Fruit fly (Drosophila melanogaster) whole organism, embryonic: ENCODE measurements around the gene Pfdn2.
A peak's percentile ranks its signal among the peaks of the same experiment; 100 is the strongest.

Experiments
- Abd-B ChIP-seq: fragments of 200-800 bp; sonication (Bioruptor generic); optimal IDR thresholded peaks from 2 replicates; lab custom pipeline; 2018; ENCODE audit warnings: missing biosample characterization, mild to moderate bottlenecking, missing genetic modification characterization, moderate library complexity
- Adf1 ChIP-seq: fragments of 200-800 bp; sonication (Bioruptor generic); IDR thresholded peaks from 2 replicates; pipeline ENCODE4 v1.3.6; 2022; ENCODE audit warnings: missing biosample characterization, missing genetic modification characterization
- Aef1 ChIP-seq: fragments of 200-800 bp; sonication (Bioruptor generic); IDR thresholded peaks from 3 replicates; pipeline ENCODE4 v1.3.6; 2022; ENCODE audit warnings: missing biosample characterization, missing genetic modification characterization
- CG10431 ChIP-seq: fragments of 200-800 bp; sonication (Bioruptor generic); optimal IDR thresholded peaks from 3 replicates; lab custom pipeline; 2018; ENCODE audit warnings: missing biosample characterization, mild to moderate bottlenecking, missing genetic modification characterization
- CG11723 ChIP-seq: fragments of 200-800 bp; sonication (Bioruptor generic); optimal IDR thresholded peaks from 2 replicates; lab custom pipeline; 2017; ENCODE audit warnings: missing biosample characterization, mild to moderate bottlenecking, missing genetic modification characterization
- CG12299 ChIP-seq: fragments of 200-800 bp; sonication (Bioruptor generic); optimal IDR thresholded peaks from 2 replicates; lab custom pipeline; 2018; ENCODE audit warnings: missing biosample characterization, mild to moderate bottlenecking, missing genetic modification characterization
- CG12659 ChIP-seq: fragments of 200-800 bp; sonication (Bioruptor generic); optimal IDR thresholded peaks from 3 replicates; lab custom pipeline; 2017; ENCODE audit warnings: mild to moderate bottlenecking, missing biosample characterization, missing genetic modification reagents, missing genetic modification characterization
- CG12942 ChIP-seq: fragments of 200-800 bp; sonication (Bioruptor generic); optimal IDR thresholded peaks from 3 replicates; lab custom pipeline; 2016; ENCODE audit warnings: missing biosample characterization, missing genetic modification characterization
- CG15479 ChIP-seq: fragments of 200-800 bp; sonication (Bioruptor generic); optimal IDR thresholded peaks from 3 replicates; lab custom pipeline; 2019; ENCODE audit warnings: missing biosample characterization, mild to moderate bottlenecking, missing genetic modification characterization, moderate library complexity
- CG1603 ChIP-seq: fragments of 200-800 bp; sonication (Bioruptor generic); optimal IDR thresholded peaks from 2 replicates; lab custom pipeline; 2019; ENCODE audit warnings: missing biosample characterization, mild to moderate bottlenecking, missing genetic modification characterization, moderate library complexity
- CG17361 ChIP-seq: fragments of 200-800 bp; sonication (Bioruptor generic); IDR thresholded peaks from 3 replicates; pipeline ENCODE4 v1.3.6; 2022; ENCODE audit warnings: missing biosample characterization, missing genetic modification characterization
- CG32532 ChIP-seq: fragments of 200-800 bp; sonication (Bioruptor generic); IDR thresholded peaks from 2 replicates; pipeline ENCODE4 v1.3.6; 2022; ENCODE audit warnings: missing biosample characterization, missing genetic modification characterization
- CG34422 ChIP-seq: fragments of 200-800 bp; sonication (Bioruptor generic); IDR thresholded peaks from 3 replicates; pipeline ENCODE4 v1.3.6; 2022; ENCODE audit warnings: missing biosample characterization, missing genetic modification characterization
- CG3726 ChIP-seq: fragments of 200-800 bp; sonication (Bioruptor generic); IDR thresholded peaks from 3 replicates; pipeline ENCODE4, ENCODE4 v1.3.6; 2022; ENCODE audit warnings: missing biosample characterization, missing genetic modification characterization
- CG6254 ChIP-seq: fragments of 200-800 bp; sonication (Bioruptor generic); optimal IDR thresholded peaks from 3 replicates; lab custom pipeline; 2017; ENCODE audit warnings: mild to moderate bottlenecking, missing biosample characterization, missing genetic modification reagents, missing genetic modification characterization
- CG9817 ChIP-seq: fragments of 200-800 bp; sonication (Bioruptor generic); optimal IDR thresholded peaks from 2 replicates; lab custom pipeline; 2018; ENCODE audit warnings: missing biosample characterization, mild to moderate bottlenecking, missing genetic modification characterization, moderate library complexity
- Dad ChIP-seq: fragments of 200-800 bp; sonication (Bioruptor generic); optimal IDR thresholded peaks from 3 replicates; lab custom pipeline; 2016; ENCODE audit warnings: missing biosample characterization, missing genetic modification characterization
- Dip2 ChIP-seq: fragments of 200-800 bp; sonication (Bioruptor generic); IDR thresholded peaks from 2 replicates; pipeline ENCODE4 v1.3.6; 2022; ENCODE audit warnings: missing biosample characterization, missing genetic modification characterization
- Doc2 ChIP-seq: fragments of 200-800 bp; sonication (Bioruptor generic); IDR thresholded peaks from 2 replicates; pipeline ENCODE4 v1.3.6; 2022; ENCODE audit warnings: missing biosample characterization, missing genetic modification characterization
- Dp ChIP-seq: fragments of 200-800 bp; sonication (Bioruptor generic); optimal IDR thresholded peaks from 2 replicates; lab custom pipeline; 2018; ENCODE audit warnings: missing biosample characterization, mild to moderate bottlenecking, missing genetic modification characterization, moderate library complexity
- Dref ChIP-seq: fragments of 200-800 bp; sonication (Bioruptor generic); IDR thresholded peaks from 2 replicates; pipeline ENCODE4 v1.3.6; 2022; ENCODE audit warnings: missing biosample characterization, missing genetic modification characterization
- Eip74EF ChIP-seq, 2 experiments: fragments of 200-800 bp in 1 of 2; fragments of >200 bp in 1 of 2; sonication (Bioruptor generic) in 1 of 2; optimal IDR thresholded peaks; 2 replicates each; lab custom pipeline; 2017 to 2019; ENCODE audit warnings: missing biosample characterization in 2 of 2, missing genetic modification characterization in 2 of 2, mild to moderate bottlenecking in 1 of 2, moderate library complexity in 1 of 2
- MTF-1 ChIP-seq: fragments of 200-800 bp; sonication (Bioruptor generic); optimal IDR thresholded peaks from 2 replicates; lab custom pipeline; 2018; ENCODE audit warnings: missing biosample characterization, mild to moderate bottlenecking, missing genetic modification characterization, borderline replicate concordance
- Mrtf ChIP-seq: fragments of 200-800 bp; sonication (Bioruptor generic); IDR thresholded peaks from 3 replicates; pipeline ENCODE4 v1.3.6; 2022; ENCODE audit warnings: missing biosample characterization, missing genetic modification characterization
- Pdp1 ChIP-seq, 2 experiments: fragments of 200-800 bp; sonication (Bioruptor generic); optimal IDR thresholded peaks; 3 replicates each; lab custom pipeline; 2016; ENCODE audit warnings: missing biosample characterization in 2 of 2, missing genetic modification characterization in 2 of 2, mild to moderate bottlenecking in 1 of 2, moderate library complexity in 1 of 2
- Ravus ChIP-seq: fragments of 200-800 bp; sonication (Bioruptor generic); IDR thresholded peaks from 2 replicates; pipeline ENCODE4 v1.3.6; 2022; ENCODE audit warnings: missing biosample characterization, missing genetic modification characterization
- Spps ChIP-seq: fragments of 200-800 bp; sonication (Bioruptor generic); optimal IDR thresholded peaks from 2 replicates; lab custom pipeline; 2018; ENCODE audit warnings: missing biosample characterization, mild to moderate bottlenecking, missing genetic modification characterization
- Sry-δ ChIP-seq: fragments of 200-800 bp; sonication (Bioruptor generic); optimal IDR thresholded peaks from 2 replicates; lab custom pipeline; 2016; ENCODE audit warnings: missing biosample characterization, missing genetic modification characterization
- Ssrp ChIP-seq: fragments of 200-800 bp; sonication (Bioruptor generic); optimal IDR thresholded peaks from 2 replicates; lab custom pipeline; 2018; ENCODE audit warnings: missing biosample characterization, mild to moderate bottlenecking, missing genetic modification characterization, moderate library complexity
- TFAM ChIP-seq: fragments of 200-800 bp; sonication (Bioruptor generic); optimal IDR thresholded peaks from 2 replicates; lab custom pipeline; 2017; ENCODE audit warnings: missing biosample characterization, missing genetic modification characterization, inconsistent platforms
- Usf ChIP-seq: fragments of 200-800 bp; sonication (Bioruptor generic); optimal IDR thresholded peaks from 2 replicates; lab custom pipeline; 2017; ENCODE audit warnings: missing genotype, missing biosample characterization, missing genetic modification characterization
- Xbp1 ChIP-seq: fragments of 200-800 bp; sonication (Bioruptor generic); optimal IDR thresholded peaks from 3 replicates; lab custom pipeline; 2016; ENCODE audit warnings: missing biosample characterization, mild to moderate bottlenecking, missing genetic modification characterization
- ato ChIP-seq: fragments of 200-800 bp; sonication (Bioruptor generic); IDR thresholded peaks from 2 replicates; pipeline ENCODE4 v1.3.6; 2022; ENCODE audit warnings: missing biosample characterization, missing genetic modification characterization; ENCODE audit not compliant: partially characterized antibody
- btn ChIP-seq: fragments of 200-800 bp; sonication (Bioruptor generic); optimal IDR thresholded peaks from 2 replicates; lab custom pipeline; 2016; ENCODE audit warnings: missing biosample characterization, missing genetic modification characterization
- dati ChIP-seq: fragments of 200-800 bp; sonication (Bioruptor generic); IDR thresholded peaks from 2 replicates; pipeline ENCODE4 v1.3.6; 2022; ENCODE audit warnings: missing biosample characterization, missing genetic modification characterization
- dm ChIP-seq: fragments of 200-800 bp; sonication (Bioruptor generic); optimal IDR thresholded peaks from 3 replicates; lab custom pipeline; 2016; ENCODE audit warnings: missing biosample characterization, missing genetic modification characterization
- ems ChIP-seq: fragments of 200-800 bp; sonication (Bioruptor generic); optimal IDR thresholded peaks from 3 replicates; lab custom pipeline; 2016; ENCODE audit warnings: missing biosample characterization, missing genetic modification characterization
- fd96Cb ChIP-seq: fragments of 200-800 bp; sonication (Bioruptor generic); optimal IDR thresholded peaks from 2 replicates; lab custom pipeline; 2018; ENCODE audit warnings: missing biosample characterization, mild to moderate bottlenecking, missing genetic modification characterization, moderate library complexity
- gem ChIP-seq: fragments of 200-800 bp; sonication (Bioruptor generic); optimal IDR thresholded peaks from 2 replicates; lab custom pipeline; 2019; ENCODE audit warnings: missing biosample characterization, mild to moderate bottlenecking, missing genetic modification characterization, moderate library complexity
- gt ChIP-seq: fragments of 200-800 bp; sonication (Bioruptor generic); IDR thresholded peaks from 2 replicates; pipeline ENCODE4 v1.3.6; 2022; ENCODE audit warnings: missing biosample characterization, missing genetic modification characterization
- her ChIP-seq: fragments of 200-800 bp; sonication (Bioruptor generic); optimal IDR thresholded peaks from 2 replicates; lab custom pipeline; 2016; ENCODE audit warnings: missing biosample characterization, missing genetic modification characterization
- lab ChIP-seq: fragments of 200-800 bp; sonication (Bioruptor generic); optimal IDR thresholded peaks from 3 replicates; lab custom pipeline; 2017; ENCODE audit warnings: missing biosample characterization, missing genetic modification characterization, mild to moderate bottlenecking, moderate library complexity, missing genetic modification reagents
- pan ChIP-seq, 4 experiments: fragments of >200 bp in 3 of 4; fragments of 200-800 bp in 1 of 4; sonication (Bioruptor generic) in 1 of 4; optimal IDR thresholded peaks in 3 of 4; IDR thresholded peaks in 1 of 4; 2 replicates each; pipeline versions ENCODE4 v1.3.6 to Lab custom; 2017 to 2022; ENCODE audit warnings: missing biosample characterization in 2 of 4, missing genetic modification characterization in 2 of 4, mixed read lengths in 1 of 4
- sens ChIP-seq: fragments of 200-800 bp; sonication (Bioruptor generic); peaks from one replicate; lab custom pipeline; 2016; ENCODE audit warnings: missing biosample characterization, missing genetic modification characterization
- sim ChIP-seq: fragments of 200-800 bp; sonication (Bioruptor generic); IDR thresholded peaks from 2 replicates; pipeline ENCODE4 v1.3.6; 2022; ENCODE audit warnings: missing biosample characterization, missing genetic modification characterization
- sug ChIP-seq: fragments of 200-800 bp; optimal IDR thresholded peaks from 2 replicates; lab custom pipeline; 2019; ENCODE audit warnings: missing biosample characterization, mild to moderate bottlenecking, missing genetic modification characterization, moderate library complexity
- toy ChIP-seq: fragments of 200-800 bp; sonication (Bioruptor generic); IDR thresholded peaks from 2 replicates; pipeline ENCODE4 v1.3.6; 2022; ENCODE audit warnings: missing biosample characterization, missing genetic modification characterization
- trem ChIP-seq: fragments of 200-800 bp; optimal IDR thresholded peaks from 3 replicates; lab custom pipeline; 2019; ENCODE audit warnings: missing biosample characterization, mild to moderate bottlenecking, missing genetic modification characterization, moderate library complexity
- usp ChIP-seq: fragments of >200 bp; optimal IDR thresholded peaks from 2 replicates; lab custom pipeline; 2017; ENCODE audit warnings: missing biosample characterization, missing genetic modification characterization

The Pfdn2 gene

DNA sequence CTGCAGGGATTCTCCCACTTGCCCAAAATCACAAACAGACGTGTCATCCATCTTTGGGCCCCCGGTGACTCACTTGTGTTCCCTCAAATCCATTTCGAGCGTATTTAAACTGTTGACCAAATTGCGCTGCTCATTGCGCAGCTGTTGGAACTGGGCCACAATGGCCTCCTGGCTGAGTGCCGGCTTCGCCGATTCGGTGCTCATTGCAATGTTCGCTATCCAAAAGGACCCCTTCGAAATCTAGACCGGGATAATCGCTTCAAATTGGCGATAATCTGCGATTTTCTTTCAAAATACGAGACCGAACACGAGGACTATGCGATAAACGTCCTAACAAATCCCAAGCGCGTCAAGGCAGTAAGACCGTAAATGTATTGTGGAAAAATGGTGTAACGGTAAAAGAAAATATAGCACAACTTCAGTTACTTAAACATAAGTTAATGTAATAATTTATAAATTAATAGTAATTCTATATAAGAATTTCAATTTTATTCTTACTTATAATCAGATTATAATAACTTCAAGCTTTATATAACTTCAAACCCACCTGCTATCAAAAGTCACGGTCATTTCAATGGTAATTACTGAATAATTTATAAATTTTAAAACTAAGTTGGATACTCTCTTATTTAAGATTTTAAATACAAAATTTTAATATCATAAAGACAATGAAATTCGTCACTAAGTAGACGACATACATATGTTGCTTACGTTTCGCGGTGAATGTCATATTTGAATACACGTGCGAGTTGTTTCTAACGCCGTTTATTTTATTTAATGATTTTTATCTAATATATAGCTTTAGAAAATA, at the start of gene Pfdn2, which contains the start of gene Noc1 (continued):
- TF ChIP-seq usp (GFP tag; lab: Kevin White, UChicago) (no peak), CG12942 (GFP tag; lab: Kevin White, UChicago) (peak; percentile 56), CG9817 (tag; lab: Kevin White, UChicago) (peak; percentile 56), sens (GFP tag; lab: Kevin White, UChicago) (no peak), Dp (GFP tag; lab: Kevin White, UChicago) (peak; percentile 7), Ssrp (tag; lab: Kevin White, UChicago) (peak; percentile 70), gem (no peak), Dad (GFP tag; lab: Kevin White, UChicago) (no peak), trem (tag; lab: Kevin White, UChicago) (no peak), dati (GFP tag; lab: Robert Waterston, UW) (no peak), gt (GFP tag; lab: Robert Waterston, UW) (no peak), Pdp1 (GFP tag; optimal IDR thresholded peaks at IDR 0.05; lab: Kevin White, UChicago) (peak in 1 of 2 experiments; percentile 3), Ravus (no peak), CG10431 (no peak), Xbp1 (GFP tag; lab: Kevin White, UChicago) (peak; percentile 68), dm (GFP tag; lab: Kevin White, UChicago) (peak; percentile 57), CG1603 (no peak), CG12299 (peak; percentile 25), CG6254 (GFP tag; lab: Kevin White, UChicago) (no peak), Spps (tag; lab: Kevin White, UChicago) (no peak), fd96Cb (tag; lab: Kevin White, UChicago) (peak; percentile 41), TFAM (GFP tag; lab: Kevin White, UChicago) (no peak), MTF-1 (no peak), CG32532 (GFP tag; lab: Robert Waterston, UW) (peak; percentile 70), CG15479 (peak; percentile 6), Sry-δ (GFP tag; lab: Kevin White, UChicago) (no peak), CG17361 (GFP tag; lab: Robert Waterston, UW) (no peak; the same call in 1 of the 3 replicates), Dip2 (no peak), sug (tag; lab: Kevin White, UChicago) (peak; percentile 58), CG34422 (GFP tag; lab: Robert Waterston, UW) (peak; percentile 35; the same call in 1 of the 3 replicates), Usf (no peak), ato (no peak), ems (no peak), Mrtf (GFP tag; lab: Robert Waterston, UW) (no peak), Dref (GFP tag; lab: Robert Waterston, UW) (no peak), Aef1 (GFP tag; lab: Robert Waterston, UW) (peak; percentile 55; the same call in 1 of the 3 replicates), CG11723 (no peak), CG3726 (GFP tag; lab: Robert Waterston, UW) (no peak), toy (GFP tag; lab: Robert Waterston, UW) (no peak), Doc2 (GFP tag; lab: Robert Waterston, UW) (no peak), her (no peak), pan (optimal IDR thresholded peaks at IDR 0.05; lab: Kevin White, UChicago) (no peak), pan (GFP tag; optimal IDR thresholded peaks at IDR 0.05 in 1 of 2, IDR thresholded peaks at IDR 0.05 in 1 of 2) (peak in 1 of 2 experiments; percentile 61), Adf1 (GFP tag; lab: Robert Waterston, UW) (no peak), Eip74EF (GFP tag; optimal IDR thresholded peaks at IDR 0.05; lab: Kevin White, UChicago) (no peak), Abd-B (no peak), CG12659 (GFP tag; lab: Kevin White, UChicago) (peak; percentile 74), lab (GFP tag; lab: Kevin White, UChicago) (no peak), btn (no peak), sim (GFP tag; lab: Robert Waterston, UW) (no peak)
